Worm (Caenorhabditis elegans) whole organism, late embryonic: Measurements from ENCODE around the gene F28C1.1.
A peak's percentile ranks its signal among the peaks of the same experiment; 100 is the strongest.

Source experiments
- elt-2 ChIP-seq: sonication (generic microtip); optimal IDR thresholded peaks from 2 replicates; lab custom pipeline; 2016; ENCODE audit warnings: missing genetic modification reagents, missing genetic modification characterization, missing compliant biosample characterization
- fkh-10 ChIP-seq: fragments of 150-350 bp; optimal IDR thresholded peaks from 2 replicates; lab custom pipeline; 2014; ENCODE audit warnings: missing biosample characterization, missing genetic modification reagents, missing genetic modification characterization
- hlh-30 ChIP-seq: sonication (generic microtip); optimal IDR thresholded peaks from 2 replicates; lab custom pipeline; 2017; ENCODE audit warnings: antibody characterized with exemption, missing genetic modification characterization, missing compliant biosample characterization; ENCODE audit not compliant: insufficient read depth
- hlh-8 ChIP-seq: sonication (generic microtip); optimal IDR thresholded peaks from 2 replicates; lab custom pipeline; 2016; ENCODE audit warnings: missing genotype, missing genetic modification characterization, missing compliant biosample characterization
- pqm-1 ChIP-seq: sonication (generic microtip); optimal IDR thresholded peaks from 2 replicates; lab custom pipeline; 2016; ENCODE audit warnings: missing genetic modification characterization, missing compliant biosample characterization
- pros-1 ChIP-seq: fragments of 150-350 bp; optimal IDR thresholded peaks from 2 replicates; lab custom pipeline; 2014; ENCODE audit warnings: missing biosample characterization, missing genetic modification reagents, missing genetic modification characterization
- sdc-2 ChIP-seq: sonication (generic microtip); optimal IDR thresholded peaks from 2 replicates; lab custom pipeline; 2016; ENCODE audit warnings: missing genotype, missing genetic modification characterization, missing compliant biosample characterization
- tbx-2 ChIP-seq: sonication (generic microtip); optimal IDR thresholded peaks from 2 replicates; lab custom pipeline; 2016; ENCODE audit warnings: missing genetic modification characterization, missing compliant biosample characterization
- unc-55 ChIP-seq: sonication (generic microtip); optimal IDR thresholded peaks from 2 replicates; lab custom pipeline; 2017; ENCODE audit warnings: missing biosample characterization, missing genetic modification reagents, missing genetic modification characterization

ce11 chrV:12450441-12450840 lies at the start of gene F28C1.1:
- no peak for TF ChIP-seq pros-1 (tag; lab: Kevin White, UChicago)
- no peak for TF ChIP-seq hlh-30 (tag; lab: Kevin White, UChicago)
- no peak for TF ChIP-seq pqm-1 (tag; lab: Kevin White, UChicago)
- no peak for TF ChIP-seq tbx-2 (tag; lab: Kevin White, UChicago)
- no peak for TF ChIP-seq fkh-10
- peak; percentile 11 for TF ChIP-seq elt-2 (tag; lab: Kevin White, UChicago)
- no peak for TF ChIP-seq hlh-8 (tag; lab: Kevin White, UChicago)
- no peak for TF ChIP-seq sdc-2 (tag; lab: Kevin White, UChicago)
- no peak for TF ChIP-seq unc-55 (GFP tag; lab: Kevin White, UChicago)
